Fruit fly (Drosophila melanogaster) whole organism, embryonic: ENCODE results near the gene dome.

ENCODE experiments used
- Adf1 ChIP-seq: fragments of 200-800 bp; sonication (Bioruptor generic); IDR thresholded peaks from 2 replicates; pipeline ENCODE4 v1.3.6; 2022; ENCODE audit warnings: missing biosample characterization, missing genetic modification characterization
- B-H2 ChIP-seq: fragments of 200-800 bp; sonication (Bioruptor generic); optimal IDR thresholded peaks from 2 replicates; lab custom pipeline; 2018; ENCODE audit warnings: missing biosample characterization, mild to moderate bottlenecking, missing genetic modification characterization
- Blimp-1 ChIP-seq: fragments of 200-800 bp; sonication (Bioruptor generic); optimal IDR thresholded peaks from 3 replicates; lab custom pipeline; 2018; ENCODE audit warnings: missing biosample characterization, missing genetic modification characterization, mild to moderate bottlenecking, moderate library complexity, missing genetic modification reagents
- CG1024 ChIP-seq: fragments of 200-800 bp; sonication (Bioruptor generic); IDR thresholded peaks from 2 replicates; pipeline ENCODE4 v1.3.6; 2022; ENCODE audit warnings: missing biosample characterization, missing genetic modification characterization
- CG11504 ChIP-seq: fragments of 200-800 bp; sonication (Bioruptor generic); optimal IDR thresholded peaks from 3 replicates; lab custom pipeline; 2019; ENCODE audit warnings: missing biosample characterization, mild to moderate bottlenecking, missing genetic modification characterization, moderate library complexity
- CG1233 ChIP-seq: fragments of 200-800 bp; sonication (Bioruptor generic); optimal IDR thresholded peaks from 4 replicates; lab custom pipeline; 2018; ENCODE audit warnings: missing biosample characterization, mild to moderate bottlenecking, missing genetic modification characterization
- CG12942 ChIP-seq: fragments of 200-800 bp; sonication (Bioruptor generic); optimal IDR thresholded peaks from 3 replicates; lab custom pipeline; 2016; ENCODE audit warnings: missing biosample characterization, missing genetic modification characterization
- CG1602 ChIP-seq: fragments of 200-800 bp; sonication (Bioruptor generic); optimal IDR thresholded peaks from 3 replicates; lab custom pipeline; 2016; ENCODE audit warnings: missing biosample characterization, missing genetic modification characterization
- CG16813 ChIP-seq: fragments of 200-800 bp; sonication (Bioruptor generic); IDR thresholded peaks from 3 replicates; pipeline ENCODE4 v1.3.6; 2022; ENCODE audit warnings: missing biosample characterization, missing genetic modification characterization; ENCODE audit not compliant: partially characterized antibody
- CG17829 ChIP-seq: fragments of 200-800 bp; optimal IDR thresholded peaks from 2 replicates; lab custom pipeline; 2019; ENCODE audit warnings: missing biosample characterization, mild to moderate bottlenecking, missing genetic modification characterization, moderate library complexity
- CG18262 ChIP-seq: fragments of 200-800 bp; optimal IDR thresholded peaks from 3 replicates; lab custom pipeline; 2019; ENCODE audit warnings: missing biosample characterization, mild to moderate bottlenecking, missing genetic modification characterization, moderate library complexity
- CG32532 ChIP-seq: fragments of 200-800 bp; sonication (Bioruptor generic); IDR thresholded peaks from 2 replicates; pipeline ENCODE4 v1.3.6; 2022; ENCODE audit warnings: missing biosample characterization, missing genetic modification characterization
- CG3281 ChIP-seq: fragments of 200-800 bp; sonication (Bioruptor generic); optimal IDR thresholded peaks from 3 replicates; lab custom pipeline; 2017; ENCODE audit warnings: missing biosample characterization, mild to moderate bottlenecking, missing genetic modification characterization
- CG4404 ChIP-seq: fragments of 200-800 bp; sonication (Bioruptor generic); IDR thresholded peaks from 2 replicates; pipeline ENCODE4 v1.3.6; 2022; ENCODE audit warnings: missing biosample characterization, missing genetic modification characterization
- CG5180 ChIP-seq: fragments of 200-800 bp; sonication (Bioruptor generic); optimal IDR thresholded peaks from 3 replicates; lab custom pipeline; 2017; ENCODE audit warnings: missing biosample characterization, missing genetic modification characterization, mild to moderate bottlenecking, moderate library complexity, missing genetic modification reagents
- CG6175 ChIP-seq: fragments of 200-800 bp; sonication (Bioruptor generic); IDR thresholded peaks from 3 replicates; pipeline ENCODE4 v1.3.6; 2022; ENCODE audit warnings: missing biosample characterization, missing genetic modification characterization
- CG6791 ChIP-seq: fragments of 200-800 bp; sonication (Bioruptor generic); IDR thresholded peaks from 3 replicates; pipeline ENCODE4 v1.3.6; 2022; ENCODE audit warnings: missing biosample characterization, missing genetic modification characterization; ENCODE audit not compliant: partially characterized antibody
- CG7357 ChIP-seq: fragments of 200-800 bp; sonication (Bioruptor generic); IDR thresholded peaks from 3 replicates; pipeline ENCODE4 v1.3.6; 2022; ENCODE audit warnings: missing biosample characterization, missing genetic modification characterization
- CG8924 ChIP-seq: fragments of 200-800 bp; optimal IDR thresholded peaks from 3 replicates; lab custom pipeline; 2019; ENCODE audit warnings: missing biosample characterization, mild to moderate bottlenecking, missing genetic modification characterization, moderate library complexity
- CG9215 ChIP-seq: fragments of 200-800 bp; sonication (Bioruptor generic); IDR thresholded peaks from 2 replicates; pipeline ENCODE4 v1.3.6; 2022; ENCODE audit warnings: missing biosample characterization, missing genetic modification characterization
- CG9876 ChIP-seq: fragments of 200-800 bp; sonication (Bioruptor generic); optimal IDR thresholded peaks from 2 replicates; lab custom pipeline; 2016; ENCODE audit warnings: missing biosample characterization, missing genetic modification characterization
- CoRest ChIP-seq: fragments of 200-800 bp; sonication (Bioruptor generic); optimal IDR thresholded peaks from 3 replicates; lab custom pipeline; 2018; ENCODE audit warnings: missing biosample characterization, mild to moderate bottlenecking, missing genetic modification characterization, moderate library complexity
- D19A ChIP-seq: fragments of 200-800 bp; optimal IDR thresholded peaks from 3 replicates; lab custom pipeline; 2019; ENCODE audit warnings: missing biosample characterization, mild to moderate bottlenecking, missing genetic modification characterization, moderate library complexity
- Dll ChIP-seq: fragments of 200-800 bp; sonication (Bioruptor generic); IDR thresholded peaks from 4 replicates; pipeline ENCODE4 v1.3.6; 2022; ENCODE audit warnings: missing biosample characterization, missing genetic modification characterization; ENCODE audit not compliant: partially characterized antibody
- Drgx ChIP-seq: fragments of 200-800 bp; sonication (Bioruptor generic); IDR thresholded peaks from 2 replicates; pipeline ENCODE4 v1.3.6; 2022; ENCODE audit warnings: missing biosample characterization, missing genetic modification characterization
- Fer2 ChIP-seq: fragments of 200-800 bp; sonication (Bioruptor generic); optimal IDR thresholded peaks from 2 replicates; lab custom pipeline; 2018; ENCODE audit warnings: missing biosample characterization, mild to moderate bottlenecking, missing genetic modification characterization, moderate library complexity
- HLH3B ChIP-seq: fragments of 200-800 bp; sonication (Bioruptor generic); IDR thresholded peaks from 2 replicates; pipeline ENCODE4 v1.3.6; 2022; ENCODE audit warnings: missing biosample characterization, missing genetic modification characterization
- HLH54F ChIP-seq: fragments of 200-800 bp; sonication (Bioruptor generic); optimal IDR thresholded peaks from 3 replicates; lab custom pipeline; 2016; ENCODE audit warnings: missing biosample characterization, missing genetic modification characterization
- Opbp ChIP-seq: fragments of 200-800 bp; sonication (Bioruptor generic); IDR thresholded peaks from 3 replicates; pipeline ENCODE4 v1.3.6; 2022; ENCODE audit warnings: missing biosample characterization, missing genetic modification characterization; ENCODE audit not compliant: partially characterized antibody
- Optix ChIP-seq: fragments of 200-800 bp; sonication (Bioruptor generic); IDR thresholded peaks from 3 replicates; pipeline ENCODE4 v1.3.6; 2022; ENCODE audit warnings: missing biosample characterization, missing genetic modification characterization
- PHDP ChIP-seq: fragments of 200-800 bp; sonication (Bioruptor generic); optimal IDR thresholded peaks from 3 replicates; lab custom pipeline; 2018; ENCODE audit warnings: missing biosample characterization, mild to moderate bottlenecking, missing genetic modification characterization, moderate library complexity
- Sry-β ChIP-seq: fragments of 200-800 bp; sonication (Bioruptor generic); optimal IDR thresholded peaks from 2 replicates; lab custom pipeline; 2018; ENCODE audit warnings: missing biosample characterization, mild to moderate bottlenecking, missing genetic modification characterization, moderate library complexity
- amos ChIP-seq: fragments of 200-800 bp; sonication (Bioruptor generic); IDR thresholded peaks from 2 replicates; pipeline ENCODE4 v1.3.6; 2022; ENCODE audit warnings: missing biosample characterization, missing genetic modification characterization; ENCODE audit not compliant: partially characterized antibody
- ara ChIP-seq: fragments of 200-800 bp; sonication (Bioruptor generic); IDR thresholded peaks from 2 replicates; pipeline ENCODE4 v1.3.6; 2022; ENCODE audit warnings: missing biosample characterization, missing genetic modification characterization
- ase ChIP-seq: fragments of 200-800 bp; sonication (Bioruptor generic); IDR thresholded peaks from 3 replicates; pipeline ENCODE4 v1.3.6; 2022; ENCODE audit warnings: missing biosample characterization, missing genetic modification characterization
- ash1 ChIP-seq: fragments of 200-800 bp; sonication (Bioruptor generic); optimal IDR thresholded peaks from 2 replicates; lab custom pipeline; 2018; ENCODE audit warnings: missing biosample characterization, mild to moderate bottlenecking, missing genetic modification characterization
- croc ChIP-seq: fragments of 200-800 bp; sonication (Bioruptor generic); conservative IDR thresholded peaks from 3 replicates; pipeline ENCODE4 v1.3.6; 2022; ENCODE audit warnings: missing biosample characterization, missing genetic modification characterization
- da ChIP-seq: fragments of 200-800 bp; sonication (Bioruptor generic); optimal IDR thresholded peaks from 2 replicates; lab custom pipeline; 2016; ENCODE audit warnings: missing biosample characterization, missing genetic modification characterization
- dati ChIP-seq: fragments of 200-800 bp; sonication (Bioruptor generic); IDR thresholded peaks from 2 replicates; pipeline ENCODE4 v1.3.6; 2022; ENCODE audit warnings: missing biosample characterization, missing genetic modification characterization
- grau ChIP-seq: fragments of 200-800 bp; optimal IDR thresholded peaks from 3 replicates; lab custom pipeline; 2019; ENCODE audit warnings: missing biosample characterization, mild to moderate bottlenecking, missing genetic modification characterization, moderate library complexity
- inv ChIP-seq: fragments of 200-800 bp; sonication (Bioruptor generic); IDR thresholded peaks from 2 replicates; pipeline ENCODE4 v1.3.6; 2022; ENCODE audit warnings: missing biosample characterization, missing genetic modification characterization; ENCODE audit not compliant: partially characterized antibody
- klu ChIP-seq: fragments of 200-800 bp; sonication (Bioruptor generic); IDR thresholded peaks from 2 replicates; pipeline ENCODE4 v1.3.6; 2022; ENCODE audit warnings: missing biosample characterization, missing genetic modification characterization
- lbe ChIP-seq: fragments of 200-800 bp; sonication (Bioruptor generic); optimal IDR thresholded peaks from 2 replicates; lab custom pipeline; 2016; ENCODE audit warnings: missing biosample characterization, mild to moderate bottlenecking, missing genetic modification characterization
- lilli ChIP-seq: fragments of 200-800 bp; sonication (Bioruptor generic); optimal IDR thresholded peaks from 3 replicates; lab custom pipeline; 2016; ENCODE audit warnings: missing biosample characterization, missing genetic modification characterization
- ranshi ChIP-seq: fragments of 200-800 bp; sonication (Bioruptor generic); IDR thresholded peaks from 2 replicates; pipeline ENCODE4 v1.3.6; 2022; ENCODE audit warnings: missing biosample characterization, missing genetic modification characterization
- seq ChIP-seq: fragments of 200-800 bp; sonication (Bioruptor generic); IDR thresholded peaks from 2 replicates; pipeline ENCODE4 v1.3.6; 2022; ENCODE audit warnings: missing biosample characterization, missing genetic modification characterization
- sug ChIP-seq: fragments of 200-800 bp; optimal IDR thresholded peaks from 2 replicates; lab custom pipeline; 2019; ENCODE audit warnings: missing biosample characterization, mild to moderate bottlenecking, missing genetic modification characterization, moderate library complexity
- tll ChIP-seq, 2 experiments: fragments of 200-800 bp in 1 of 2; fragments of >200 bp in 1 of 2; sonication (Bioruptor generic) in 1 of 2; optimal IDR thresholded peaks; 2 replicates each; lab custom pipeline; 2017 to 2019; ENCODE audit warnings: missing biosample characterization in 2 of 2, missing genetic modification characterization in 2 of 2, mild to moderate bottlenecking in 1 of 2, moderate library complexity in 1 of 2
- vnd ChIP-seq: fragments of 200-800 bp; sonication (Bioruptor generic); IDR thresholded peaks from 3 replicates; pipeline ENCODE4 v1.3.6; 2022; ENCODE audit warnings: missing biosample characterization, missing genetic modification characterization; ENCODE audit not compliant: partially characterized antibody

dome gene

DNA sequence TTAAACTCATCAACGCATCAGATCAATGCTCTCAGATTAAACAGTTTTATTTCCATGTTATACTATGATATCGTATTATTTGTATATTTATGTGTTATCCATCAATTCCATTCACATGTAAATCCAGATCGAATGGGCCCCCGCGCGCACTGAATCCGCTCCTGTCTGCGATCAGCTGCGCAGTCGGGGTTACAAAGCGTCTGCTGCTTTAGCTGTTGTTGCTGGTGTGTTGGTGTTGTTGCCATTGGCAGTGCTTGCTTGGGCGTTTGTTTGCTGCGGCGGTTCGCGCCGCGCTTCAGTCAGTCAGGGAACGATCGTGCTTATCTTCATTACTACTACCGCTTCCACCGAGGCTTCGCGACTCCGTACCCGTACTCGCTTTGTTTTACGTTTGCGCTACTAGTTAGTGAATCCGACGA, 16.3 kb downstream of the dome start, which contains the start of gene Zw (continued):
- peak; percentile 46; the same call in 1 of the 3 replicates for TF ChIP-seq CG7357
- TF ChIP-seq Fer2: peak; percentile 0
- TF ChIP-seq vnd (GFP tag; lab: Robert Waterston, UW): 0 out of 3 replicates have a peak, but pooled peaks have one; percentile 37
- TF ChIP-seq inv (GFP tag; lab: Robert Waterston, UW): peak; percentile 42
- TF ChIP-seq CG8924 (tag; lab: Kevin White, UChicago): peak; percentile 1
- TF ChIP-seq CG1233: peak; percentile 7
- peak; percentile 46 for TF ChIP-seq D19A (tag; lab: Kevin White, UChicago)
- TF ChIP-seq CG9215 (GFP tag; lab: Robert Waterston, UW): peak; percentile 61
- peak; percentile 46; the same call in 1 of the 3 replicates for TF ChIP-seq ase
- TF ChIP-seq seq: peak; percentile 33; the same call in 1 of the 2 replicates
- peak; percentile 28; the same call in 1 of the 3 replicates for TF ChIP-seq croc
- TF ChIP-seq CG3281 (GFP tag; lab: Kevin White, UChicago): peak; percentile 14
- peak; percentile 50 for TF ChIP-seq CG4404 (GFP tag; lab: Robert Waterston, UW)
- no peak for TF ChIP-seq Blimp-1 (GFP tag; lab: Kevin White, UChicago)
- no peak for TF ChIP-seq ash1 (GFP tag; lab: Kevin White, UChicago)
- TF ChIP-seq ranshi (GFP tag; lab: Robert Waterston, UW): peak; percentile 49; the same call in 1 of the 2 replicates
- TF ChIP-seq Optix: 0 out of 3 replicates have a peak, but pooled peaks have one; percentile 60
- TF ChIP-seq klu: peak; percentile 35; the same call in 1 of the 2 replicates
- no peak for TF ChIP-seq Sry-β (GFP tag; lab: Kevin White, UChicago)
- TF ChIP-seq CG16813 (GFP tag; lab: Robert Waterston, UW): peak; percentile 70
- TF ChIP-seq Dll (GFP tag; lab: Robert Waterston, UW): 0 out of 4 replicates have a peak, but pooled peaks have one; percentile 19
- TF ChIP-seq HLH54F (GFP tag; lab: Kevin White, UChicago): peak; percentile 53
- TF ChIP-seq ara (GFP tag; lab: Robert Waterston, UW): peak; percentile 36; the same call in 1 of the 2 replicates
- peak; percentile 45 for TF ChIP-seq grau (tag; lab: Kevin White, UChicago)
- TF ChIP-seq CG6175: peak; percentile 89
- TF ChIP-seq sug (tag; lab: Kevin White, UChicago): peak; percentile 62
- peak; percentile 19 for TF ChIP-seq PHDP (tag; lab: Kevin White, UChicago)
- peak; percentile 24 for TF ChIP-seq CG18262 (tag; lab: Kevin White, UChicago)
- 0 out of 2 replicates have a peak, but pooled peaks have one; percentile 7 for TF ChIP-seq CG1024 (GFP tag; lab: Robert Waterston, UW)
- TF ChIP-seq B-H2 (GFP tag; lab: Kevin White, UChicago): peak; percentile 48
- TF ChIP-seq CG9876 (GFP tag; lab: Kevin White, UChicago): no peak
- peak; percentile 23 for TF ChIP-seq CG5180
- peak; percentile 35 for TF ChIP-seq CG11504 (tag; lab: Kevin White, UChicago)
- peak; percentile 63 for TF ChIP-seq HLH3B (GFP tag; lab: Robert Waterston, UW)
- TF ChIP-seq Adf1 (GFP tag; lab: Robert Waterston, UW): peak; percentile 83
- TF ChIP-seq da: no peak
- TF ChIP-seq Opbp (GFP tag; lab: Robert Waterston, UW): peak; percentile 80
- peak; percentile 63 for TF ChIP-seq lilli (GFP tag; lab: Kevin White, UChicago)
- TF ChIP-seq CG1602: peak; percentile 25
- TF ChIP-seq Drgx (GFP tag; lab: Robert Waterston, UW): peak; percentile 52
- TF ChIP-seq dati (GFP tag; lab: Robert Waterston, UW): no peak
- peak; percentile 18 for TF ChIP-seq CG17829 (tag; lab: Kevin White, UChicago)
- TF ChIP-seq amos (GFP tag; lab: Robert Waterston, UW): peak; percentile 67
- TF ChIP-seq CG12942: no peak
- no peak for TF ChIP-seq tll (GFP tag; optimal IDR thresholded peaks at IDR 0.05; lab: Kevin White, UChicago)
- peak; percentile 40 for TF ChIP-seq lbe
- peak; percentile 43 for TF ChIP-seq CoRest (tag; lab: Kevin White, UChicago)
- peak; percentile 80 for TF ChIP-seq CG32532
- 0 out of 3 replicates have a peak, but pooled peaks have one; percentile 22 for TF ChIP-seq CG6791 (GFP tag; lab: Robert Waterston, UW)
